Fruit fly (Drosophila melanogaster) whole organism, wandering third instar larva: Measurements from ENCODE around the gene CG1998.

Experiments used
- Abd-B ChIP-seq: fragments of >200 bp; optimal IDR thresholded peaks from 2 replicates; lab custom pipeline; 2017; ENCODE audit warnings: missing biosample characterization, missing genetic modification characterization
- CG32264 ChIP-seq: fragments of 200-800 bp; sonication (Bioruptor generic); optimal IDR thresholded peaks from 2 replicates; lab custom pipeline; 2016; ENCODE audit warnings: missing biosample characterization, missing genetic modification characterization
- CG9705 ChIP-seq: fragments of 200-800 bp; sonication (Bioruptor generic); optimal IDR thresholded peaks from 2 replicates; lab custom pipeline; 2018; ENCODE audit warnings: missing biosample characterization, mild to moderate bottlenecking, missing genetic modification characterization
- CrebA ChIP-seq: fragments of 200-800 bp; sonication (Bioruptor generic); optimal IDR thresholded peaks from 2 replicates; lab custom pipeline; 2016; ENCODE audit warnings: missing biosample characterization, mild to moderate bottlenecking, missing genetic modification characterization, borderline replicate concordance
- Dfd ChIP-seq: fragments of >200 bp; optimal IDR thresholded peaks from 2 replicates; lab custom pipeline; 2017; ENCODE audit warnings: missing biosample characterization, missing genetic modification characterization
- Dif ChIP-seq: fragments of 200-275, 200-300 bp; sonication (Bioruptor generic); optimal IDR thresholded peaks from 2 replicates; lab custom pipeline; 2018; ENCODE audit warnings: missing biosample characterization, missing genetic modification characterization; ENCODE audit not compliant: partially characterized antibody
- GATAd ChIP-seq: sonication (Bioruptor generic); optimal IDR thresholded peaks from 2 replicates; lab custom pipeline; 2016; ENCODE audit warnings: missing biosample characterization, missing genetic modification characterization
- HLH106 ChIP-seq: fragments of 200-800 bp; optimal IDR thresholded peaks from 3 replicates; lab custom pipeline; 2019; ENCODE audit warnings: missing biosample characterization, mild to moderate bottlenecking, missing genetic modification characterization, moderate library complexity
- Hnf4 ChIP-seq: fragments of 200-800 bp; sonication (Bioruptor generic); optimal IDR thresholded peaks from 2 replicates; lab custom pipeline; 2016; ENCODE audit warnings: missing biosample characterization, mild to moderate bottlenecking, missing genetic modification characterization
- Hr78 ChIP-seq: fragments of >200 bp; optimal IDR thresholded peaks from 2 replicates; lab custom pipeline; 2017; ENCODE audit warnings: missing biosample characterization, missing genetic modification characterization
- Hr83 ChIP-seq: fragments of 200-300 bp; sonication (Bioruptor generic); optimal IDR thresholded peaks from 2 replicates; lab custom pipeline; 2016; ENCODE audit warnings: missing biosample characterization, mild to moderate bottlenecking, missing genetic modification characterization, moderate library complexity; ENCODE audit not compliant: poor library complexity, severe bottlenecking
- Jra ChIP-seq: sonication (Bioruptor generic); optimal IDR thresholded peaks from 2 replicates; lab custom pipeline; 2016; ENCODE audit warnings: missing biosample characterization, missing genetic modification characterization
- Mio ChIP-seq: sonication (Bioruptor generic); optimal IDR thresholded peaks from 2 replicates; lab custom pipeline; 2016; ENCODE audit warnings: missing biosample characterization, missing genetic modification characterization
- Myc ChIP-seq: fragments of >200 bp; optimal IDR thresholded peaks from 2 replicates; lab custom pipeline; 2017
- N ChIP-seq: fragments of >200 bp; optimal IDR thresholded peaks from 2 replicates; lab custom pipeline; 2018; ENCODE audit warnings: missing biosample characterization, missing external identifiers, missing genetic modification characterization
- OdsH ChIP-seq: fragments of 200-800 bp; sonication (Bioruptor generic); optimal IDR thresholded peaks from 2 replicates; lab custom pipeline; 2016; ENCODE audit warnings: missing biosample characterization, mild to moderate bottlenecking, missing genetic modification characterization
- Rel ChIP-seq, 2 experiments: fragments of 200-800 bp; sonication (Bioruptor generic) in 1 of 2; optimal IDR thresholded peaks; 2 replicates in 1 of 2; 3 replicates in 1 of 2; lab custom pipeline; 2016 to 2019; ENCODE audit warnings: mild to moderate bottlenecking in 2 of 2, missing biosample characterization in 2 of 2, missing genetic modification characterization in 2 of 2, moderate library complexity in 1 of 2
- Sp1 ChIP-seq: fragments of 200-800 bp; sonication (Bioruptor generic); optimal IDR thresholded peaks from 3 replicates; lab custom pipeline; 2019; ENCODE audit warnings: missing biosample characterization, mild to moderate bottlenecking, missing genetic modification characterization, moderate library complexity
- Vsx2 ChIP-seq: fragments of 200-300, 225-300 bp; sonication (Bioruptor generic); optimal IDR thresholded peaks from 2 replicates; lab custom pipeline; 2018; ENCODE audit warnings: missing biosample characterization, missing genetic modification characterization; ENCODE audit not compliant: partially characterized antibody
- br ChIP-seq: fragments of 200-800 bp; sonication (Bioruptor generic); optimal IDR thresholded peaks from 2 replicates; lab custom pipeline; 2016; ENCODE audit warnings: missing biosample characterization, missing genetic modification characterization
- brk ChIP-seq: fragments of 200-800 bp; sonication (Bioruptor generic); optimal IDR thresholded peaks from 2 replicates; lab custom pipeline; 2016; ENCODE audit warnings: missing biosample characterization, mild to moderate bottlenecking, missing genetic modification characterization
- dl ChIP-seq, 2 experiments: fragments of 175-275, 200-275 bp in 1 of 2; fragments of 200-275 bp in 1 of 2; sonication (Bioruptor generic); optimal IDR thresholded peaks; lab custom pipeline; 2018; ENCODE audit warnings: mild to moderate bottlenecking in 2 of 2, missing biosample characterization in 2 of 2, missing genetic modification characterization in 2 of 2, moderate library complexity in 2 of 2; ENCODE audit not compliant: partially characterized antibody in 2 of 2, insufficient read depth in 1 of 2
- dmrt93B ChIP-seq: fragments of 200-800 bp; sonication (Bioruptor generic); optimal IDR thresholded peaks from 2 replicates; lab custom pipeline; 2018; ENCODE audit warnings: missing biosample characterization, mild to moderate bottlenecking, missing genetic modification characterization
- dsf ChIP-seq: sonication (Bioruptor generic); optimal IDR thresholded peaks from 2 replicates; lab custom pipeline; 2016; ENCODE audit warnings: missing biosample characterization, missing genetic modification characterization, borderline replicate concordance
- ey ChIP-seq: fragments of 200-800 bp; sonication (Bioruptor generic); optimal IDR thresholded peaks from 2 replicates; lab custom pipeline; 2016; ENCODE audit warnings: missing biosample characterization, missing genetic modification characterization
- foxo ChIP-seq, 2 experiments: fragments of 200-800 bp; sonication (Bioruptor generic); optimal IDR thresholded peaks; 2 replicates in 1 of 2; 3 replicates in 1 of 2; lab custom pipeline; 2016 to 2017; ENCODE audit warnings: missing biosample characterization in 2 of 2, missing genetic modification characterization in 2 of 2
- fru ChIP-seq: fragments of 200-800 bp; sonication (Bioruptor generic); optimal IDR thresholded peaks from 3 replicates; lab custom pipeline; 2016; ENCODE audit warnings: missing biosample characterization, mild to moderate bottlenecking, missing genetic modification characterization
- h ChIP-seq: fragments of 200-800 bp; sonication (Bioruptor generic); optimal IDR thresholded peaks from 3 replicates; lab custom pipeline; 2016; ENCODE audit warnings: missing biosample characterization, mild to moderate bottlenecking, missing genetic modification characterization
- jim ChIP-seq: fragments of 175-275, 200-325 bp; sonication (Bioruptor generic); optimal IDR thresholded peaks from 2 replicates; lab custom pipeline; 2016; ENCODE audit warnings: missing biosample characterization, mild to moderate bottlenecking, missing genetic modification characterization
- lola ChIP-seq: fragments of >200 bp; optimal IDR thresholded peaks from 2 replicates; lab custom pipeline; 2017; ENCODE audit warnings: missing biosample characterization, missing genetic modification characterization
- pan ChIP-seq: fragments of >200 bp; optimal IDR thresholded peaks from 2 replicates; lab custom pipeline; 2017
- psq ChIP-seq: fragments of 200-800 bp; sonication (Bioruptor generic); optimal IDR thresholded peaks from 3 replicates; lab custom pipeline; 2017; ENCODE audit warnings: missing biosample characterization, mild to moderate bottlenecking, missing genetic modification characterization, moderate library complexity
- rgr ChIP-seq: fragments of 200-800 bp; sonication (Bioruptor generic); optimal IDR thresholded peaks from 3 replicates; lab custom pipeline; 2016; ENCODE audit warnings: missing biosample characterization, mild to moderate bottlenecking, missing genetic modification characterization
- sage ChIP-seq: fragments of 200-800 bp; sonication (Bioruptor generic); optimal IDR thresholded peaks from 2 replicates; lab custom pipeline; 2016; ENCODE audit warnings: missing biosample characterization, mild to moderate bottlenecking, missing genetic modification characterization
- tai ChIP-seq: sonication (Bioruptor generic); optimal IDR thresholded peaks from 2 replicates; lab custom pipeline; 2016; ENCODE audit warnings: missing biosample characterization, missing genetic modification characterization
- usp ChIP-seq: fragments of >200 bp; optimal IDR thresholded peaks from 2 replicates; lab custom pipeline; 2017; ENCODE audit warnings: missing biosample characterization, missing genetic modification characterization
- woc ChIP-seq: sonication (Bioruptor generic); optimal IDR thresholded peaks from 2 replicates; lab custom pipeline; 2016; ENCODE audit warnings: missing biosample characterization, mild to moderate bottlenecking, missing genetic modification characterization

CG1998 gene

DNA sequence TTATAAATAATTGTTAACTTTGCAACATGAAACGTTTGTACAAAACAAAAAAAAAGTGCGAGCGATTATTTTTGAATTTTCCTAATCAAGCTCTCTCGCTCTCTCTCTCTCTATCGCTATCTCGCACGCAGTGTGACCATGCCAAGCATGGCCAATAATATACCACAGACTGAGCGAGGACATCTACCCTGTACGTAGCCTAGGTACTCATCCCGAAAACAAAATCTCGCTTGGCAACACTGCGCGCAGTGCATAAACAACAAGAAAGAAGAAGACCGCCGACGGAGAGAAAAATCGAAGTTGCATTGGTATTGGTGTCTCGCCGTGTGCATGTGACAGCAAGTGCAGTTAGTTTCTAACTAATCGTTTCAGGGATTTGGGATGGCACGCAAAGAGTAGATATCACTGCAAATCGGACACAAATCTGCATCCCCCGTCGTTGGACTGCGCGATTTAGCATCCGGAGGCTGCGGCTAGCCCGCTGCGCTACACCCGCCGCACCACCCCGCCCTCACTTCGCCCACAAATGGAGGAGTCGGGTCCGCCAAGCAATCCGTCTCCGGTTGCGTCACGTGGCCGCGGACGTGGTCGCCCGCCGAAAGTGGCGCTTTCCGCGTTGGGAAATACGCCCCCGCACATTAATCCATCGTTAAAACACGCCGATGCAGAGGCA lies at the start of gene CG1998, which contains the start of gene Set2:
Gene CG1998, minus strand, starts transcription at position 134 of the 673 bp plus-strand sequence.
Gene Set2, plus strand, starts transcription at position 302 of the 673 bp plus-strand sequence.
- peak; percentile 0 for TF ChIP-seq CG9705 (GFP tag; lab: Kevin White, UChicago)
- no peak for TF ChIP-seq br (GFP tag; lab: Kevin White, UChicago)
- no peak for TF ChIP-seq CG32264 (GFP tag; lab: Kevin White, UChicago)
- no peak for TF ChIP-seq dl (GFP tag; optimal IDR thresholded peaks at IDR 0.05; lab: Kevin White, UChicago; ENCODE audit: insufficient read depth in 1 of 2, partially characterized antibody in 2 of 2)
- no peak for TF ChIP-seq pan (lab: Kevin White, UChicago)
- TF ChIP-seq fru (GFP tag; lab: Kevin White, UChicago) = no peak
- peak; percentile 55 for TF ChIP-seq Hr83 (GFP tag; lab: Kevin White, UChicago)
- TF ChIP-seq ey (GFP tag; lab: Kevin White, UChicago) = no peak
- no peak for TF ChIP-seq dsf (GFP tag; lab: Kevin White, UChicago)
- TF ChIP-seq Abd-B (GFP tag; lab: Kevin White, UChicago) = no peak
- peak; percentile 18 for TF ChIP-seq HLH106 (tag; lab: Kevin White, UChicago)
- TF ChIP-seq Rel (GFP tag; optimal IDR thresholded peaks at IDR 0.05; lab: Kevin White, UChicago) = no peak
- TF ChIP-seq Rel (tag; optimal IDR thresholded peaks at IDR 0.05; lab: Kevin White, UChicago) = peak; percentile 28
- TF ChIP-seq dmrt93B (GFP tag; lab: Kevin White, UChicago) = no peak
- TF ChIP-seq psq (GFP tag; lab: Kevin White, UChicago) = peak; percentile 11
- no peak for TF ChIP-seq Vsx2 (GFP tag; lab: Kevin White, UChicago)
- no peak for TF ChIP-seq Mio (GFP tag; lab: Kevin White, UChicago)
- TF ChIP-seq GATAd (GFP tag; lab: Kevin White, UChicago) = no peak
- no peak for TF ChIP-seq usp (GFP tag; lab: Kevin White, UChicago)
- peak; percentile 43 for TF ChIP-seq Myc (lab: Kevin White, UChicago)
- no peak for TF ChIP-seq brk (GFP tag; lab: Kevin White, UChicago)
- no peak for TF ChIP-seq jim (GFP tag; lab: Kevin White, UChicago)
- no peak for TF ChIP-seq Hnf4 (GFP tag; lab: Kevin White, UChicago)
- peak; percentile 20 for TF ChIP-seq Sp1 (GFP tag; lab: Kevin White, UChicago)
- no peak for TF ChIP-seq h (GFP tag; lab: Kevin White, UChicago)
- no peak for TF ChIP-seq sage (GFP tag; lab: Kevin White, UChicago)
- no peak for TF ChIP-seq lola (GFP tag; lab: Kevin White, UChicago)
- TF ChIP-seq woc (GFP tag; lab: Kevin White, UChicago) = no peak
- no peak for TF ChIP-seq Dfd (GFP tag; lab: Kevin White, UChicago)
- TF ChIP-seq Dif = peak; percentile 29
- TF ChIP-seq rgr (GFP tag; lab: Kevin White, UChicago) = no peak
- TF ChIP-seq OdsH (GFP tag; lab: Kevin White, UChicago) = no peak
- no peak for TF ChIP-seq tai
- TF ChIP-seq N (GFP tag; lab: Kevin White, UChicago) = no peak
- TF ChIP-seq CrebA (GFP tag; lab: Kevin White, UChicago) = no peak
- no peak for TF ChIP-seq Hr78
- no peak for TF ChIP-seq foxo (GFP tag; optimal IDR thresholded peaks at IDR 0.05; lab: Kevin White, UChicago)
- TF ChIP-seq Jra (GFP tag; lab: Kevin White, UChicago) = no peak
- TF ChIP-seq, all 38 proteins: peak for 8

DNA sequence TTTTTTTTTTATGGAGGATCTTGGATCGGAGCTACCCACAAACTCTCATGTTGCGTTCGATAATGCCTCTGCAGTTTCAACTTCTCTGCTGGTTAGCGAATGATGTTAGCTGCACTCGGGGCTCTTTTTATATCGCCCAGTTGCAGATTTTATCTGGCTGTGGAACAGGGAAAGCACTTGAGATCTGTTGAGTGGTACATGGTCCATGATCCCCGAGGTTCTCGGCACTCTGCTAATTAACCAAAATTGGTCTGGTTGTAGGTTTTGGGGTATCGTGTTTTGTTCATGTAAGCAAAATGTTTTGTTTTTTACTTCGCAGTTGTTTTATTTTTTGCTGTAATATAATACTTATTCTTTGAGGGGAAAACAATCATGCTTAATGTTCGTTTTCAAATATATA lies 44.7 kb upstream of the CG1998 start, which contains the start of gene CG34324:
Gene CG34324, minus strand, starts transcription at position 101 of the 400 bp plus-strand sequence.
- no peak for TF ChIP-seq GATAd (GFP tag; lab: Kevin White, UChicago)
- TF ChIP-seq psq (GFP tag; lab: Kevin White, UChicago) = no peak
